Fruit fly (Drosophila melanogaster): ENCODE data around the gene PolrMT.
A peak's percentile ranks its signal among the peaks of the same experiment; 100 is the strongest.

The PolrMT gene

DNA sequence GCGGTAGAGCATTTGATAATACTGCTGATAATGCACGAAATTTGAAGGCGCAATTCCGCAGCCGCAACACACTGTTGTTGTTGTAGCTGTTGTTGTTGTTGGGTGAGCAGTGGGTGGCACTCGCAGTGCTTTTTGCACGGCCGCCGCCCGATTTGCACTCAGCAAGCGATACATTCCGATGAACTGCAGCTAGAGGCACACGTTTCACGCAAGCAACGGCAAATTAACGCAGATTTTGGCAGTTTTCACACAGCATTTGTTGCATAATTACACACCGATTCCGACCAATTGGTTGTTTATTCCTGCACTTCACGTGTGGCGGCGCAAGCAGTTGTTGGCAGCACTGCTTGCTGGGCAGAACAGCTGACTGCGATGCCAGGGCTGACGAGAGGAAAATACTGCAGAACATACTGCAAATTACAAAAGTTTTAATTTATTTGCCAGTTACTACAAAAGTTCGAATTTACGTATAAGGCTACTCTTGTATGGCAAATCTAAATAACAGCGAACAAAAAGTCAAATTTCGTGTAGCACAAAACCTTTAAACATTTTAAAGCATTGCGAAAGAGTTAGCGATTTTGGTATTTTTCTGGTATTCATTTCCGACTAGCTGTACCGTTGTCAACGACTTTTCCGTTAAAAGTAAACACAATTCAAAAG, at the start of gene PolrMT, which contains the start of gene CG14339 (continued):
- peak; percentile 70 for TF ChIP-seq CG12659 (GFP tag; optimal IDR thresholded peaks at IDR 0.05)
- TF ChIP-seq CG7745 (tag; optimal IDR thresholded peaks at IDR 0.05) = no peak
- TF ChIP-seq Ets97D (GFP tag; optimal IDR thresholded peaks at IDR 0.05) = peak; percentile 69
- TF ChIP-seq CG12942 (GFP tag; optimal IDR thresholded peaks at IDR 0.05) = peak; percentile 15
- TF ChIP-seq CG12236 (GFP tag; optimal IDR thresholded peaks at IDR 0.05) = peak; percentile 30
- TF ChIP-seq zfh2 (GFP tag; optimal IDR thresholded peaks at IDR 0.05) = peak; percentile 1
- no peak for TF ChIP-seq pan (optimal IDR thresholded peaks at IDR 0.05)
- peak in 1 of 2 experiments; percentile 22 for TF ChIP-seq pan (GFP tag; optimal IDR thresholded peaks at IDR 0.05 in 1 of 2, IDR thresholded peaks at IDR 0.05 in 1 of 2)
- no peak for TF ChIP-seq CG18476 (GFP tag; optimal IDR thresholded peaks at IDR 0.05)
- TF ChIP-seq Oli (tag; optimal IDR thresholded peaks at IDR 0.05) = no peak
- TF ChIP-seq corto (GFP tag; optimal IDR thresholded peaks at IDR 0.05) = no peak
- peak; percentile 35 for TF ChIP-seq Hr3 (GFP tag; optimal IDR thresholded peaks at IDR 0.05)
- TF ChIP-seq CG14014 (GFP tag; IDR thresholded peaks at IDR 0.05) = peak; percentile 57; the same call in 1 of the 2 replicates
- TF ChIP-seq CG3995 (GFP tag; optimal IDR thresholded peaks at IDR 0.05) = peak; percentile 45
- 0 out of 2 replicates have a peak, but pooled peaks have one; percentile 5 for TF ChIP-seq H2.0 (GFP tag; IDR thresholded peaks at IDR 0.05)
- no peak for TF ChIP-seq mld (GFP tag; IDR thresholded peaks at IDR 0.05; ENCODE audit: partially characterized antibody)
- peak; percentile 36 for TF ChIP-seq CG13624 (GFP tag; optimal IDR thresholded peaks at IDR 0.05)

dm6 chr2L:1157357-1157678, 49.1 kb upstream of the PolrMT start:
- TF ChIP-seq fru (optimal IDR thresholded peaks at IDR 0.05) (no peak), slbo (GFP tag; IDR thresholded peaks at IDR 0.05) (0 out of 2 replicates have a peak, but pooled peaks have one; percentile 8), nerfin-1 (tag; optimal IDR thresholded peaks at IDR 0.05) (no peak), CG30403 (GFP tag; optimal IDR thresholded peaks at IDR 0.05) (no peak), mirr (GFP tag; optimal IDR thresholded peaks at IDR 0.05) (peak; percentile 33), Bgb (GFP tag; IDR thresholded peaks at IDR 0.05; ENCODE audit: partially characterized antibody) (no peak), D19B (GFP tag; optimal IDR thresholded peaks at IDR 0.05) (no peak), CG6689 (GFP tag; IDR thresholded peaks at IDR 0.05) (no peak), CG34376 (GFP tag; optimal IDR thresholded peaks at IDR 0.05) (peak; percentile 20), p53 (GFP tag; optimal IDR thresholded peaks at IDR 0.05) (peak; percentile 21), nau (GFP tag; optimal IDR thresholded peaks at IDR 0.05) (no peak), Nf-YB (GFP tag; optimal IDR thresholded peaks at IDR 0.05) (no peak), pros (GFP tag; optimal IDR thresholded peaks at IDR 0.05) (peak; percentile 60), phol (tag; optimal IDR thresholded peaks at IDR 0.05) (peak; percentile 38), CG17361 (GFP tag; IDR thresholded peaks at IDR 0.05) (no peak), Asciz (GFP tag; optimal IDR thresholded peaks at IDR 0.05) (no peak), CG8388 (GFP tag; optimal IDR thresholded peaks at IDR 0.05) (no peak), HmgZ (tag; optimal IDR thresholded peaks at IDR 0.05) (peak; percentile 20), Dp (GFP tag; optimal IDR thresholded peaks at IDR 0.05) (no peak), CG9876 (GFP tag; optimal IDR thresholded peaks at IDR 0.05) (no peak), odd (GFP tag; optimal IDR thresholded peaks at IDR 0.05) (no peak), MESR4 (GFP tag; optimal IDR thresholded peaks at IDR 0.05) (no peak), row (GFP tag; IDR thresholded peaks at IDR 0.05) (no peak), exex (tag; optimal IDR thresholded peaks at IDR 0.05) (peak; percentile 64), tll (GFP tag; optimal IDR thresholded peaks at IDR 0.05) (no peak), Camta (GFP tag; optimal IDR thresholded peaks at IDR 0.05) (no peak), sens (GFP tag) (peak; percentile 60), Neu2 (GFP tag; optimal IDR thresholded peaks at IDR 0.05; ENCODE audit: borderline replicate concordance) (no peak), CG13624 (GFP tag; optimal IDR thresholded peaks at IDR 0.05) (no peak), CG43689 (GFP tag; IDR thresholded peaks at IDR 0.05) (no peak), grn (GFP tag; optimal IDR thresholded peaks at IDR 0.05) (peak; percentile 80), z (GFP tag; IDR thresholded peaks at IDR 0.05) (peak; percentile 47; the same call in 1 of the 3 replicates), fd64A (GFP tag; optimal IDR thresholded peaks at IDR 0.05) (no peak), Bdp1 (GFP tag; optimal IDR thresholded peaks at IDR 0.05) (no peak)
